Fruit fly (Drosophila melanogaster): ENCODE data around the gene Npc2g.

- no peak for TF ChIP-seq psq (optimal IDR thresholded peaks at IDR 0.05)
- no peak for TF ChIP-seq Dll (optimal IDR thresholded peaks at IDR 0.05)
- no peak for TF ChIP-seq pan (optimal IDR thresholded peaks at IDR 0.05)
- TF ChIP-seq EcR (GFP tag; optimal IDR thresholded peaks at IDR 0.05), result no peak
- TF ChIP-seq usp (GFP tag; optimal IDR thresholded peaks at IDR 0.05), result no peak
- no peak for TF ChIP-seq CG8478 (optimal IDR thresholded peaks at IDR 0.05)
Measured at dm6 chr3R:30742580-30742979, 2.5 kb downstream of the Npc2g start, which contains the start of gene CG15543.

Measured in whole organism.